Fruit fly (Drosophila melanogaster): ENCODE results near the gene eag.

eag gene

dm6 chrX:14918750-14919247 is 36.5 kb upstream of the eag start, which contains the start of gene Eo:
Gene Eo, minus strand, starts transcription at chrX:14918800.
- TF ChIP-seq Rel (GFP tag; optimal IDR thresholded peaks at IDR 0.05): no peak
- TF ChIP-seq Rel (tag; optimal IDR thresholded peaks at IDR 0.05): no peak
- TF ChIP-seq jim (GFP tag; optimal IDR thresholded peaks at IDR 0.05): no peak
- peak; percentile 11 for TF ChIP-seq rgr (GFP tag; optimal IDR thresholded peaks at IDR 0.05)
- TF ChIP-seq N (GFP tag; optimal IDR thresholded peaks at IDR 0.05): no peak
- peak; percentile 11 for TF ChIP-seq h (GFP tag; optimal IDR thresholded peaks at IDR 0.05)
- no peak for TF ChIP-seq Hnf4 (GFP tag; optimal IDR thresholded peaks at IDR 0.05)
- no peak for TF ChIP-seq dmrt93B (GFP tag; optimal IDR thresholded peaks at IDR 0.05)
- TF ChIP-seq Sp1 (GFP tag; optimal IDR thresholded peaks at IDR 0.05): peak; percentile 55
- TF ChIP-seq Abd-B (GFP tag; optimal IDR thresholded peaks at IDR 0.05): no peak
- TF ChIP-seq CrebA (GFP tag; optimal IDR thresholded peaks at IDR 0.05; ENCODE audit: borderline replicate concordance): peak; percentile 71
- TF ChIP-seq tai (GFP tag; optimal IDR thresholded peaks at IDR 0.05): no peak
- no peak for TF ChIP-seq GATAd (GFP tag; optimal IDR thresholded peaks at IDR 0.05)
- TF ChIP-seq usp (GFP tag; optimal IDR thresholded peaks at IDR 0.05): no peak

dm6 chrX:14922396-14923276 is 32.6 kb upstream of the eag start:
- TF ChIP-seq Mio (GFP tag; optimal IDR thresholded peaks at IDR 0.05) (no peak), psq (GFP tag; optimal IDR thresholded peaks at IDR 0.05) (no peak), CG32264 (GFP tag; optimal IDR thresholded peaks at IDR 0.05) (no peak), CG9705 (GFP tag; optimal IDR thresholded peaks at IDR 0.05) (no peak), Sp1 (GFP tag; optimal IDR thresholded peaks at IDR 0.05) (peak; percentile 8), Vsx2 (GFP tag; optimal IDR thresholded peaks at IDR 0.05; ENCODE audit: partially characterized antibody) (no peak), brk (GFP tag; optimal IDR thresholded peaks at IDR 0.05) (peak; percentile 3), Jra (GFP tag; optimal IDR thresholded peaks at IDR 0.05) (no peak), HLH106 (tag; optimal IDR thresholded peaks at IDR 0.05) (no peak), h (GFP tag; optimal IDR thresholded peaks at IDR 0.05) (no peak), usp (GFP tag; optimal IDR thresholded peaks at IDR 0.05) (no peak), tai (GFP tag; optimal IDR thresholded peaks at IDR 0.05) (no peak), woc (GFP tag; optimal IDR thresholded peaks at IDR 0.05) (peak; percentile 45), fru (GFP tag; optimal IDR thresholded peaks at IDR 0.05) (peak; percentile 12), Dif (GFP tag; optimal IDR thresholded peaks at IDR 0.05; ENCODE audit: partially characterized antibody) (no peak), Rel (GFP tag; optimal IDR thresholded peaks at IDR 0.05) (no peak), Rel (tag; optimal IDR thresholded peaks at IDR 0.05) (no peak), foxo (GFP tag; optimal IDR thresholded peaks at IDR 0.05) (peak in 1 of 2 experiments; percentile 21), br (GFP tag; optimal IDR thresholded peaks at IDR 0.05) (peak; percentile 37), Abd-B (GFP tag; optimal IDR thresholded peaks at IDR 0.05) (no peak)

dm6 chrX:14923277-14924019 is 31.8 kb upstream of the eag start, which contains the start of gene CG9503:
Gene CG9503, minus strand, starts transcription at chrX:14923493.
- TF ChIP-seq woc (GFP tag; optimal IDR thresholded peaks at IDR 0.05): no peak
- no peak for TF ChIP-seq HLH106 (tag; optimal IDR thresholded peaks at IDR 0.05)
- peak; percentile 42 for TF ChIP-seq psq (GFP tag; optimal IDR thresholded peaks at IDR 0.05)
- TF ChIP-seq Sp1 (GFP tag; optimal IDR thresholded peaks at IDR 0.05): peak; percentile 10

dm6 chrX:14928844-14929243 is 26.4 kb upstream of the eag start, which contains the start of gene CG32591:
Gene CG32591, minus strand, starts transcription at chrX:14928944.
- TF ChIP-seq lola (GFP tag; optimal IDR thresholded peaks at IDR 0.05) (no peak), rgr (GFP tag; optimal IDR thresholded peaks at IDR 0.05) (no peak), usp (GFP tag; optimal IDR thresholded peaks at IDR 0.05) (no peak), dmrt93B (GFP tag; optimal IDR thresholded peaks at IDR 0.05) (no peak), Hnf4 (GFP tag; optimal IDR thresholded peaks at IDR 0.05) (no peak), br (GFP tag; optimal IDR thresholded peaks at IDR 0.05) (no peak), Mio (GFP tag; optimal IDR thresholded peaks at IDR 0.05) (no peak), Rel (GFP tag; optimal IDR thresholded peaks at IDR 0.05) (no peak), Rel (tag; optimal IDR thresholded peaks at IDR 0.05) (no peak), dl (GFP tag; optimal IDR thresholded peaks at IDR 0.05; ENCODE audit: insufficient read depth in 1 of 2, partially characterized antibody in 2 of 2) (no peak), brk (GFP tag; optimal IDR thresholded peaks at IDR 0.05) (no peak), woc (GFP tag; optimal IDR thresholded peaks at IDR 0.05) (no peak), N (GFP tag; optimal IDR thresholded peaks at IDR 0.05) (no peak), Myc (optimal IDR thresholded peaks at IDR 0.05) (no peak), OdsH (GFP tag; optimal IDR thresholded peaks at IDR 0.05) (no peak), Sp1 (GFP tag; optimal IDR thresholded peaks at IDR 0.05) (no peak), CrebA (GFP tag; optimal IDR thresholded peaks at IDR 0.05; ENCODE audit: borderline replicate concordance) (no peak), CG9705 (GFP tag; optimal IDR thresholded peaks at IDR 0.05) (no peak)
